Fruit fly (Drosophila melanogaster): ENCODE measurements around the gene CG43089.

CG43089 gene

DNA sequence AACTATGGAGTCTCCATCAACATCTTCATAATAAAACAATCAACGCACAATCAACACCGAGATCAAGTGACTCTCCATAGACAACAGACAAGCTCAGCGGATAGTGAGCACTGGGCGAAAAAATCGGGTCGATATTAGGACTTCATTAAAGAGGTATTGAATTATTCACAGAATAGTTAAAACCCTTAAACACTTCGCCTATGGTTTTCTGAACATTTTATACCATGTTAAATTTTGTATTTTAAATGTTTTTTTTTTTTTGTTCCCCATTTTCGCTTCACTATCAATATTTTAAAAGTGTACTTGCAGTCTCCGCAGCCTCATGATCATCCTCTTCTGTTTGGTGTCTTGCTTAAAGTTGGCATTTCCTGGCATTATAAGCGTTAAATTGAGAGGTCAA, 7.9 kb upstream of the CG43089 start (continued):
- TF ChIP-seq Sox102F (GFP tag; optimal IDR thresholded peaks at IDR 0.05) (no peak), cyc (GFP tag; optimal IDR thresholded peaks at IDR 0.05) (no peak), vri (GFP tag; optimal IDR thresholded peaks at IDR 0.05) (no peak)

DNA sequence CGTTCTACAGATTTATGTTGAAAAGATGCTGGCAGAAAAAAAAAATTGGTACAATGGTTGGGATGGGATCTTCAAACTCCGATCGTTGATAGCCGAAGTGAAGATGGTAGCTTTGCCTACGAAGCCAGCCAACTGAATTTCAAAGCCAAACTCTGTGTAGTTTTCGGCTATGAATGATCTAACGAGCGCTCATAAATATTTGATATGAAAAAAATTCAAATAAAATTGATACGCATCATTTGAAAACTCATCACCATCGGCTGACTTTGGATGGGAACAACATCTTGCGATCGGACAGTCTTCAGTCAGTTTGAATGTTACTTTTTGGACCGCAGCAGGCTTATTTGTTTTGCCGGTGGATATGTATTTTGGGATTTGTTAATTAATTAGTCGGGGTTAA, 7.0 kb upstream of the CG43089 start:
- TF ChIP-seq topi (GFP tag; optimal IDR thresholded peaks at IDR 0.05) = no peak

DNA sequence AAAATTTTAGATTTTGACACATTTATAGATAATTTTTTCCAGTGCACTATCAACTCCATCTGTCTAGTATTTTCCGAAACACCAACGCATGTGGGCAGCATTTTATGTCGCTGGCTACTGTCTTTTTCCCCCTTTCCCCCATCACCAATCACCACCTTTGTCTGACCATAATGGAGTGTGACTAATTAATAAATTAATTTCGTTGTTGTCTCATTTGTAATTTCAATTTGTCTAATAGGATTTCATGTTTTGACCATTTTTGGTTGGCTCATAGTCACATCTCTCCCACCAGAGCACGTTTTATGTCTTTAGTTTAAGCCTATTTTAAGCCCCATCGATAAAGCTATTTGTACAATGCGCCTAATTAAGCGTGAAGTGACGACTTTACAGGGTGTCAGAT, 5.9 kb upstream of the CG43089 start:
- no peak for TF ChIP-seq eg (GFP tag; IDR thresholded peaks at IDR 0.05)
- no peak for TF ChIP-seq CG10669 (GFP tag; optimal IDR thresholded peaks at IDR 0.05)
- TF ChIP-seq svp (GFP tag) = no peak
- no peak for TF ChIP-seq CG4318 (GFP tag; optimal IDR thresholded peaks at IDR 0.05)
- no peak for TF ChIP-seq acj6 (GFP tag; optimal IDR thresholded peaks at IDR 0.05)
- TF ChIP-seq achi (GFP tag; optimal IDR thresholded peaks at IDR 0.05) = no peak
- no peak for TF ChIP-seq CG1621 (tag; optimal IDR thresholded peaks at IDR 0.05)
- TF ChIP-seq spab (GFP tag; optimal IDR thresholded peaks at IDR 0.05) = no peak
- TF ChIP-seq salr (GFP tag; optimal IDR thresholded peaks at IDR 0.05) = no peak
- no peak for TF ChIP-seq Hr4 (GFP tag; optimal IDR thresholded peaks at IDR 0.05)
- no peak for TF ChIP-seq fd59A (GFP tag; optimal IDR thresholded peaks at IDR 0.05)
- TF ChIP-seq CG8319 (GFP tag; optimal IDR thresholded peaks at IDR 0.05) = no peak

DNA sequence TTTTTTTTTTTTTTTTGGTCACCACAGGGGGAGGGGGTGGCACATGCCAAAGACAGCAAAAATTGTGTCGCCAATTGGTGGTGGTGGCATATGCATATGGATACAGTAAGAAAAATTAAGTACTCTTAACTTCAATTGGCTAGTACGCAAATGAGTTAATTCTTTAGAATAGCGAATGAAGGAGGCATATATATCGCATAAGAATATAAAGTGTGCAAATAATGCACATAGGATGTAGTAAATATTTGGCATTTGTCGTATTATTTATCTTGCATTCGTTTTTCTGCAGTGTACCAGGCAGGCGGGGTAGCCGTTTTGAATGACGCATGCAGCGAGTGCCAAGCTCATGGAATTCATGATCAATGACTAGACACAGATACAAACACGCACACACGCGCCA, 4.5 kb upstream of the CG43089 start:
- peak; percentile 51 for TF ChIP-seq Ets96B (tag; optimal IDR thresholded peaks at IDR 0.05)
- TF ChIP-seq CG6163 (GFP tag; IDR thresholded peaks at IDR 0.05) = peak; percentile 67
- TF ChIP-seq CG11762 (GFP tag; optimal IDR thresholded peaks at IDR 0.05; ENCODE audit: insufficient read depth) = peak; percentile 26
- peak; percentile 46 for TF ChIP-seq CG3032 (tag; optimal IDR thresholded peaks at IDR 0.05)
- TF ChIP-seq CG6276 (GFP tag; optimal IDR thresholded peaks at IDR 0.05) = peak; percentile 50
- TF ChIP-seq Eip78C (GFP tag) = peak; percentile 73
- TF ChIP-seq OdsH (GFP tag; optimal IDR thresholded peaks at IDR 0.05) = peak; percentile 44
- TF ChIP-seq pdm3 (GFP tag; optimal IDR thresholded peaks at IDR 0.05) = peak; percentile 53
- TF ChIP-seq CG10669 (GFP tag; optimal IDR thresholded peaks at IDR 0.05) = peak; percentile 48
- TF ChIP-seq dsx (GFP tag; optimal IDR thresholded peaks at IDR 0.05; ENCODE audit: poor library complexity, severe bottlenecking) = peak; percentile 39
- peak; percentile 47 for TF ChIP-seq CG6808 (GFP tag; optimal IDR thresholded peaks at IDR 0.05)
- no peak for TF ChIP-seq Ets21C (GFP tag; optimal IDR thresholded peaks at IDR 0.05)
- no peak for TF ChIP-seq dac (GFP tag; optimal IDR thresholded peaks at IDR 0.05)
- TF ChIP-seq CG3919 (GFP tag; optimal IDR thresholded peaks at IDR 0.05) = peak; percentile 50
- TF ChIP-seq Blimp-1 (GFP tag; optimal IDR thresholded peaks at IDR 0.05) = no peak
- peak; percentile 6 for TF ChIP-seq Sox14 (GFP tag; optimal IDR thresholded peaks at IDR 0.05)
- no peak for TF ChIP-seq CG16779 (tag; optimal IDR thresholded peaks at IDR 0.05)
- TF ChIP-seq ss (GFP tag; optimal IDR thresholded peaks at IDR 0.05) = peak in 1 of 2 experiments; percentile 11
- TF ChIP-seq eg (GFP tag; IDR thresholded peaks at IDR 0.05) = peak; percentile 61; the same call in 2 of the 3 replicates
- no peak for TF ChIP-seq vri (GFP tag; optimal IDR thresholded peaks at IDR 0.05)
- no peak for TF ChIP-seq Sox15 (GFP tag; optimal IDR thresholded peaks at IDR 0.05)
- TF ChIP-seq CG4318 (GFP tag; optimal IDR thresholded peaks at IDR 0.05) = no peak
- TF ChIP-seq CG15336 (GFP tag; IDR thresholded peaks at IDR 0.05) = peak; percentile 66
- TF ChIP-seq CG32006 (GFP tag; optimal IDR thresholded peaks at IDR 0.05) = peak; percentile 66
- peak; percentile 62; the same call in 2 of the 3 replicates for TF ChIP-seq CG8119 (GFP tag; IDR thresholded peaks at IDR 0.05)
- peak; percentile 24 for TF ChIP-seq net (GFP tag; optimal IDR thresholded peaks at IDR 0.05)
- peak; percentile 62 for TF ChIP-seq Hr4 (GFP tag; optimal IDR thresholded peaks at IDR 0.05)
- peak; percentile 9 for TF ChIP-seq CG6792 (GFP tag; optimal IDR thresholded peaks at IDR 0.05)
- no peak for TF ChIP-seq svp (GFP tag)
- peak; percentile 26 for TF ChIP-seq CG7368 (GFP tag; optimal IDR thresholded peaks at IDR 0.05)
- TF ChIP-seq CG11294 (GFP tag; IDR thresholded peaks at IDR 0.05) = 0 out of 2 replicates have a peak, but pooled peaks have one; percentile 29
- peak; percentile 34 for TF ChIP-seq spab (GFP tag; optimal IDR thresholded peaks at IDR 0.05)
- peak; percentile 11 for TF ChIP-seq topi (GFP tag; optimal IDR thresholded peaks at IDR 0.05)
- TF ChIP-seq Met (GFP tag; optimal IDR thresholded peaks at IDR 0.05) = no peak
- peak; percentile 48 for TF ChIP-seq achi (GFP tag; optimal IDR thresholded peaks at IDR 0.05)
- peak; percentile 8 for TF ChIP-seq acj6 (GFP tag; optimal IDR thresholded peaks at IDR 0.05)
- peak; percentile 10 for TF ChIP-seq Eip75B (GFP tag; optimal IDR thresholded peaks at IDR 0.05)
- peak; percentile 2 for TF ChIP-seq CG34406 (GFP tag; optimal IDR thresholded peaks at IDR 0.05)
- TF ChIP-seq CG10631 (GFP tag; optimal IDR thresholded peaks at IDR 0.05) = peak; percentile 19
